ENCODE assay signal across 1 worm cellular context in genomic region chrX:7334302-7334724, ce11.
A peak's percentile ranks its signal among the peaks of the same experiment; 100 is the strongest.
TF ChIP-seq lines count a peak whose summit lies in the region.

Gene epg-7 (plus strand): TSS chrX:7334714.

TF ChIP-seq in whole organism, L1 larva, 84 proteins besides CTCF, POLR2A, EP300 and RAD21 (continued from another document):
- TF ChIP-seq irx-1 (tag; optimal IDR thresholded peaks at IDR 0.05; lab: Kevin White, UChicago) (peak; percentile 95), ama-1 (optimal IDR thresholded peaks at IDR 0.05; lab: Kevin White, UChicago) (peak; percentile 80), nhr-85 (tag; lab: Kevin White, UChicago) (peak; percentile 99), ceh-88 (GFP tag; IDR thresholded peaks at IDR 0.05; lab: Robert Waterston, UW) (peak; percentile 87), pqm-1 (tag; optimal IDR thresholded peaks at IDR 0.05; lab: Kevin White, UChicago) (no peak), nhr-77 (tag; optimal IDR thresholded peaks at IDR 0.05; lab: Kevin White, UChicago) (peak; percentile 94), mef-2 (tag; optimal IDR thresholded peaks at IDR 0.05; lab: Kevin White, UChicago) (peak; percentile 73), aly-2 (tag; optimal IDR thresholded peaks at IDR 0.05; lab: Kevin White, UChicago) (peak; percentile 30), nhr-90 (tag; optimal IDR thresholded peaks at IDR 0.05; lab: Kevin White, UChicago; ENCODE audit: poor library complexity) (peak; percentile 95), dpl-1 (GFP tag; optimal IDR thresholded peaks at IDR 0.05; lab: Kevin White, UChicago) (peak; percentile 65 to 76 (median 71)), unc-130 (tag; optimal IDR thresholded peaks at IDR 0.05; lab: Kevin White, UChicago) (peak; percentile 88), ets-5 (GFP tag; IDR thresholded peaks at IDR 0.05; lab: Robert Waterston, UW) (no peak), tlp-1 (tag; optimal IDR thresholded peaks at IDR 0.05; lab: Kevin White, UChicago) (no peak), fkh-4 (tag; optimal IDR thresholded peaks at IDR 0.05; lab: Kevin White, UChicago; ENCODE audit: borderline replicate concordance) (peak; percentile 71), lir-3 (tag; optimal IDR thresholded peaks at IDR 0.05; lab: Kevin White, UChicago; ENCODE audit: poor library complexity) (peak; percentile 80), lin-35 (GFP tag; optimal IDR thresholded peaks at IDR 0.05; lab: Kevin White, UChicago) (peak; percentile 84 to 90), alr-1 (tag; optimal IDR thresholded peaks at IDR 0.05; lab: Kevin White, UChicago; ENCODE audit: borderline replicate concordance) (no peak), efl-1 (optimal IDR thresholded peaks at IDR 0.05; lab: Kevin White, UChicago) (peak; percentile 81 to 85), efl-1 (GFP tag; optimal IDR thresholded peaks at IDR 0.05 in 1 of 2; lab: Kevin White, UChicago) (peak; percentile 67 to 97), ztf-4 (tag; optimal IDR thresholded peaks at IDR 0.05; lab: Kevin White, UChicago) (peak; percentile 96), xbp-1 (tag; optimal IDR thresholded peaks at IDR 0.05; lab: Kevin White, UChicago) (peak; percentile 98), blmp-1 (tag; optimal IDR thresholded peaks at IDR 0.05; lab: Kevin White, UChicago) (peak; percentile 59), nhr-237 (tag; optimal IDR thresholded peaks at IDR 0.05; lab: Kevin White, UChicago) (peak; percentile 75)
